Worm (Caenorhabditis elegans): ENCODE results near the gene M163.9.

- TF ChIP-seq dmd-4 (tag; optimal IDR thresholded peaks at IDR 0.05) (no peak), ama-1 (optimal IDR thresholded peaks at IDR 0.05) (no peak), ZK546.5 (tag; optimal IDR thresholded peaks at IDR 0.05) (no peak), nhr-21 (tag; optimal IDR thresholded peaks at IDR 0.05) (no peak), crh-2 (tag; optimal IDR thresholded peaks at IDR 0.05) (no peak), snpc-4 (tag; optimal IDR thresholded peaks at IDR 0.05) (no peak), nhr-237 (tag; optimal IDR thresholded peaks at IDR 0.05) (no peak), blmp-1 (tag; optimal IDR thresholded peaks at IDR 0.05; ENCODE audit: insufficient read depth) (no peak)
These were observed 4.4 kb downstream of the M163.9 start, which contains the start of gene M163.5 for ce11 chrX:14473740-14474139.
